Worm (Caenorhabditis elegans) whole organism, L2 larva: Measurements from ENCODE around the gene F32D8.5.

ENCODE experiments used
- alr-1 ChIP-seq: fragments of 150-350 bp; optimal IDR thresholded peaks from 2 replicates; lab custom pipeline; 2014; ENCODE audit warnings: missing biosample characterization, missing genetic modification characterization
- lin-11 ChIP-seq: fragments of 150-350 bp; sonication (generic microtip); optimal IDR thresholded peaks from 2 replicates; lab custom pipeline; 2014; ENCODE audit warnings: missing biosample characterization, missing genetic modification characterization, inconsistent platforms, mixed read lengths

ce11 chrV:10855363-10855762, 39.2 kb upstream of the F32D8.5 start:
- TF ChIP-seq alr-1 (no peak), lin-11 (no peak)
